Fruit fly (Drosophila melanogaster) whole organism, embryonic: Measurements from ENCODE around the gene kin17.

Source experiments
- Ada2b ChIP-seq: fragments of 200-800 bp; sonication (Bioruptor generic); IDR thresholded peaks from 2 replicates; pipeline ENCODE4 v1.3.6; 2022; ENCODE audit warnings: missing biosample characterization, missing genetic modification characterization
- CG10274 ChIP-seq: fragments of 200-800 bp; sonication (Bioruptor generic); optimal IDR thresholded peaks from 3 replicates; lab custom pipeline; 2017; ENCODE audit warnings: missing biosample characterization, mild to moderate bottlenecking, missing genetic modification characterization
- CG11723 ChIP-seq: fragments of 200-800 bp; sonication (Bioruptor generic); optimal IDR thresholded peaks from 2 replicates; lab custom pipeline; 2017; ENCODE audit warnings: missing biosample characterization, mild to moderate bottlenecking, missing genetic modification characterization
- CG12299 ChIP-seq: fragments of 200-800 bp; sonication (Bioruptor generic); optimal IDR thresholded peaks from 2 replicates; lab custom pipeline; 2018; ENCODE audit warnings: missing biosample characterization, mild to moderate bottlenecking, missing genetic modification characterization
- CG12391 ChIP-seq: fragments of 200-800 bp; sonication (Bioruptor generic); optimal IDR thresholded peaks from 3 replicates; lab custom pipeline; 2018; ENCODE audit warnings: missing biosample characterization, mild to moderate bottlenecking, missing genetic modification characterization, moderate library complexity
- CG13287 ChIP-seq: fragments of 200-800 bp; sonication (Bioruptor generic); IDR thresholded peaks from 2 replicates; pipeline ENCODE4 v1.3.6; 2022; ENCODE audit warnings: missing biosample characterization, missing genetic modification characterization; ENCODE audit not compliant: partially characterized antibody
- CG14014 ChIP-seq: fragments of 200-800 bp; sonication (Bioruptor generic); IDR thresholded peaks from 2 replicates; pipeline ENCODE4 v1.3.6; 2022; ENCODE audit warnings: missing biosample characterization, missing genetic modification characterization
- CG17829 ChIP-seq: fragments of 200-800 bp; optimal IDR thresholded peaks from 2 replicates; lab custom pipeline; 2019; ENCODE audit warnings: missing biosample characterization, mild to moderate bottlenecking, missing genetic modification characterization, moderate library complexity
- CG18476 ChIP-seq: fragments of 200-800 bp; sonication (Bioruptor generic); optimal IDR thresholded peaks from 2 replicates; lab custom pipeline; 2016; ENCODE audit warnings: missing biosample characterization, mild to moderate bottlenecking, missing genetic modification characterization
- CG30431 ChIP-seq: fragments of 200-800 bp; sonication (Bioruptor generic); optimal IDR thresholded peaks from 2 replicates; lab custom pipeline; 2017; ENCODE audit warnings: missing biosample characterization, missing genetic modification characterization
- CG31224 ChIP-seq: fragments of 200-800 bp; sonication (Bioruptor generic); IDR thresholded peaks from 2 replicates; pipeline ENCODE4 v1.3.6; 2022; ENCODE audit warnings: missing biosample characterization, missing genetic modification characterization
- CG4617 ChIP-seq: fragments of 200-800 bp; sonication (Bioruptor generic); optimal IDR thresholded peaks from 3 replicates; lab custom pipeline; 2016; ENCODE audit warnings: missing biosample characterization, missing genetic modification characterization, borderline replicate concordance
- CG6689 ChIP-seq: fragments of 200-800 bp; sonication (Bioruptor generic); IDR thresholded peaks from 2 replicates; pipeline ENCODE4 v1.3.6; 2022; ENCODE audit warnings: missing biosample characterization, missing genetic modification characterization
- CG7271 ChIP-seq: fragments of 200-800 bp; sonication (Bioruptor generic); optimal IDR thresholded peaks from 2 replicates; lab custom pipeline; 2018; ENCODE audit warnings: missing biosample characterization, mild to moderate bottlenecking, missing genetic modification characterization, moderate library complexity
- CG7839 ChIP-seq: fragments of 200-800 bp; sonication (Bioruptor generic); optimal IDR thresholded peaks from 3 replicates; lab custom pipeline; 2018; ENCODE audit warnings: missing biosample characterization, mild to moderate bottlenecking, missing genetic modification characterization, moderate library complexity
- CG9727 ChIP-seq: fragments of 200-800 bp; sonication (Bioruptor generic); optimal IDR thresholded peaks from 3 replicates; lab custom pipeline; 2017; ENCODE audit warnings: missing biosample characterization, mild to moderate bottlenecking, missing genetic modification characterization
- Dll ChIP-seq: fragments of 200-800 bp; sonication (Bioruptor generic); IDR thresholded peaks from 4 replicates; pipeline ENCODE4 v1.3.6; 2022; ENCODE audit warnings: missing biosample characterization, missing genetic modification characterization; ENCODE audit not compliant: partially characterized antibody
- E2f1 ChIP-seq: fragments of 200-800 bp; sonication (Bioruptor generic); IDR thresholded peaks from 2 replicates; pipeline ENCODE4 v1.3.6; 2022; ENCODE audit warnings: missing biosample characterization, missing genetic modification characterization
- Fer1 ChIP-seq: fragments of 200-800 bp; sonication (Bioruptor generic); optimal IDR thresholded peaks from 2 replicates; lab custom pipeline; 2017; ENCODE audit warnings: missing biosample characterization, mild to moderate bottlenecking, missing genetic modification characterization
- HHEX ChIP-seq: fragments of 200-800 bp; sonication (Bioruptor generic); optimal IDR thresholded peaks from 3 replicates; lab custom pipeline; 2017; ENCODE audit warnings: missing biosample characterization, mild to moderate bottlenecking, missing genetic modification characterization, missing genetic modification reagents
- HmgZ ChIP-seq: fragments of 200-800 bp; sonication (Bioruptor generic); optimal IDR thresholded peaks from 2 replicates; lab custom pipeline; 2018; ENCODE audit warnings: missing biosample characterization, mild to moderate bottlenecking, missing genetic modification characterization
- Hsf ChIP-seq: fragments of 200-800 bp; sonication (Bioruptor generic); optimal IDR thresholded peaks from 3 replicates; lab custom pipeline; 2016; ENCODE audit warnings: missing biosample characterization, missing genetic modification characterization
- Max ChIP-seq: fragments of 200-800 bp; sonication (Bioruptor generic); optimal IDR thresholded peaks from 2 replicates; lab custom pipeline; 2016; ENCODE audit warnings: missing biosample characterization, mild to moderate bottlenecking, missing genetic modification characterization
- NC2β ChIP-seq: fragments of 200-800 bp; sonication (Bioruptor generic); optimal IDR thresholded peaks from 2 replicates; lab custom pipeline; 2016; ENCODE audit warnings: missing biosample characterization, missing genetic modification characterization
- NK7.1 ChIP-seq: fragments of 200-800 bp; sonication (Bioruptor generic); optimal IDR thresholded peaks from 3 replicates; lab custom pipeline; 2016; ENCODE audit warnings: missing biosample characterization, missing genetic modification characterization
- Neu2 ChIP-seq: fragments of 200-800 bp; sonication (Bioruptor generic); optimal IDR thresholded peaks from 3 replicates; lab custom pipeline; 2016; ENCODE audit warnings: missing biosample characterization, missing genetic modification characterization, borderline replicate concordance
- Nf-YA ChIP-seq: fragments of 200-800 bp; sonication (Bioruptor generic); IDR thresholded peaks from 2 replicates; pipeline ENCODE4 v1.3.6; 2022; ENCODE audit warnings: missing biosample characterization, missing genetic modification characterization
- Rfx ChIP-seq: fragments of 200-800 bp; sonication (Bioruptor generic); IDR thresholded peaks from 2 replicates; pipeline ENCODE4 v1.3.6; 2022; ENCODE audit warnings: missing biosample characterization, missing genetic modification characterization
- Ssrp ChIP-seq: fragments of 200-800 bp; sonication (Bioruptor generic); optimal IDR thresholded peaks from 2 replicates; lab custom pipeline; 2018; ENCODE audit warnings: missing biosample characterization, mild to moderate bottlenecking, missing genetic modification characterization, moderate library complexity
- ac ChIP-seq: fragments of 200-800 bp; sonication (Bioruptor generic); optimal IDR thresholded peaks from 3 replicates; lab custom pipeline; 2017; ENCODE audit warnings: missing biosample characterization, mild to moderate bottlenecking, missing genetic modification characterization
- al ChIP-seq: fragments of 200-800 bp; sonication (Bioruptor generic); IDR thresholded peaks from 2 replicates; pipeline ENCODE4 v1.3.6; 2022; ENCODE audit warnings: missing biosample characterization, missing genetic modification characterization
- cato ChIP-seq: fragments of 200-800 bp; sonication (Bioruptor generic); optimal IDR thresholded peaks from 2 replicates; lab custom pipeline; 2016; ENCODE audit warnings: missing biosample characterization, missing genetic modification characterization, borderline replicate concordance
- ci ChIP-seq: fragments of 200-800 bp; sonication (Bioruptor generic); IDR thresholded peaks from 3 replicates; pipeline ENCODE4 v1.3.6; 2022; ENCODE audit warnings: missing biosample characterization, missing genetic modification characterization
- disco-r ChIP-seq: fragments of 200-800 bp; sonication (Bioruptor generic); optimal IDR thresholded peaks from 2 replicates; lab custom pipeline; 2016; ENCODE audit warnings: missing biosample characterization, missing genetic modification characterization
- en ChIP-seq: fragments of 200-800 bp; sonication (Bioruptor generic); optimal IDR thresholded peaks from 2 replicates; lab custom pipeline; 2016; ENCODE audit warnings: missing biosample characterization, missing genetic modification characterization
- fru ChIP-seq: fragments of >200 bp; optimal IDR thresholded peaks from 2 replicates; lab custom pipeline; 2017
- gcm2 ChIP-seq: fragments of 200-800 bp; sonication (Bioruptor generic); optimal IDR thresholded peaks from 2 replicates; lab custom pipeline; 2016; ENCODE audit warnings: missing biosample characterization, missing genetic modification characterization
- gro ChIP-seq: fragments of 200-800 bp; sonication (Bioruptor generic); optimal IDR thresholded peaks from 2 replicates; lab custom pipeline; 2016; ENCODE audit warnings: missing biosample characterization, missing genetic modification characterization
- inv ChIP-seq: fragments of 200-800 bp; sonication (Bioruptor generic); IDR thresholded peaks from 2 replicates; pipeline ENCODE4 v1.3.6; 2022; ENCODE audit warnings: missing biosample characterization, missing genetic modification characterization; ENCODE audit not compliant: partially characterized antibody
- klu ChIP-seq: fragments of 200-800 bp; sonication (Bioruptor generic); IDR thresholded peaks from 2 replicates; pipeline ENCODE4 v1.3.6; 2022; ENCODE audit warnings: missing biosample characterization, missing genetic modification characterization
- oc ChIP-seq: fragments of 200-800 bp; sonication (Bioruptor generic); optimal IDR thresholded peaks from 2 replicates; lab custom pipeline; 2018; ENCODE audit warnings: missing biosample characterization, mild to moderate bottlenecking, missing genetic modification characterization, moderate library complexity
- pho ChIP-seq: fragments of 200-800 bp; sonication (Bioruptor generic); optimal IDR thresholded peaks from 2 replicates; lab custom pipeline; 2016; ENCODE audit warnings: missing biosample characterization, missing genetic modification characterization
- pita ChIP-seq: fragments of 200-800 bp; sonication (Bioruptor generic); optimal IDR thresholded peaks from 2 replicates; lab custom pipeline; 2017; ENCODE audit warnings: missing biosample characterization, mild to moderate bottlenecking, missing genetic modification characterization
- pnt ChIP-seq: fragments of 200-800 bp; sonication (Bioruptor generic); optimal IDR thresholded peaks from 3 replicates; lab custom pipeline; 2016; ENCODE audit warnings: missing biosample characterization, missing genetic modification characterization
- slbo ChIP-seq: fragments of 200-800 bp; sonication (Bioruptor generic); IDR thresholded peaks from 2 replicates; pipeline ENCODE4 v1.3.6; 2022; ENCODE audit warnings: missing biosample characterization, missing genetic modification characterization
- so ChIP-seq: fragments of 200-800 bp; sonication (Bioruptor generic); IDR thresholded peaks from 3 replicates; pipeline ENCODE4 v1.3.6; 2022; ENCODE audit warnings: missing biosample characterization, missing genetic modification characterization
- tup ChIP-seq: fragments of 200-800 bp; sonication (Bioruptor generic); optimal IDR thresholded peaks from 2 replicates; lab custom pipeline; 2016; ENCODE audit warnings: missing biosample characterization, mild to moderate bottlenecking, missing genetic modification characterization, moderate library complexity
- unc-4 ChIP-seq: fragments of 200-800 bp; sonication (Bioruptor generic); IDR thresholded peaks from 2 replicates; pipeline ENCODE4 v1.3.6; 2022; ENCODE audit warnings: missing biosample characterization, missing genetic modification characterization; ENCODE audit not compliant: partially characterized antibody
- wek ChIP-seq: fragments of 200-800 bp; sonication (Bioruptor generic); optimal IDR thresholded peaks from 3 replicates; lab custom pipeline; 2018; ENCODE audit warnings: missing biosample characterization, mild to moderate bottlenecking, missing genetic modification characterization, moderate library complexity
- wor ChIP-seq: fragments of 200-800 bp; sonication (Bioruptor generic); IDR thresholded peaks from 2 replicates; pipeline ENCODE4 v1.3.6; 2022; ENCODE audit warnings: missing biosample characterization, missing genetic modification characterization

The kin17 gene

DNA sequence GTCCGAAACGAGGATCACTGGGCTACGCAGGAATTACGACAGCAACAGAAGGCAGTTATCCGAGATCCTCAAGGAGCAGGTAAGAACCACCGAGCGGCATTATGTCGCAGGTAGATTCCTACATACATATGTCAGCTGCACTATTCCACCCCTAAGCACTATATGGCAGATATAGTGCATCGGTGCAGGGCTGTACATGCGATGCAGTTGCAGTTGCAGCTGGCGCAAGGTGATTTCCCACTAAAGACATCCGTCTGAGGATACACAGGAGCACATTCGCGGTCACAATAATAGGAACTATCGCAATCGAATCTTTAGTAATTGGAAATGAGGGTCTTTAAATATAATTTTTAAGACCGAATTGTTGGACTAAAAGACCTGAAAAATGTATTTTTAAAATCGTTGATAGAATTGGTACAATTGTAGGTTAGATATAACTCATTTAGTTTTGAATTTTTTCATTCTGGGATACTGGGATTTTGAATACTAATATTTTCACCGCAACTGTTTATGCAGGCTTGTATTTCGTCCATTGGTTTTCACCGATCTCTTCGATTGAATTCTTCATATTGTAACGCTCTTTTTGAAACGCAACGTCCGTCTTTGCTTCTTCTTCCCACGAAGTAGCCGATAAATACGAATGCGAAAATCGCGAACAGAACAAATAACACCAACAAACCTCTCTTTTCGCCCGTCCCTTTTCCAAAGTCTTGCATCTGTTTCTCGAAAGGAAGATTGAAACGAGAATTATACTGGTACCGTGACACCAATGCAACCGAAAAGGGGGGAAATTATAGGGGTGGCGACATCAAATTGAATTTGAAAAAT, 46.3 kb downstream of the kin17 start (continued):
- TF ChIP-seq CG18476 (GFP tag; lab: Kevin White, UChicago): no peak
- no peak for TF ChIP-seq en
- no peak for TF ChIP-seq fru
- TF ChIP-seq disco-r (GFP tag; lab: Kevin White, UChicago): no peak
- TF ChIP-seq slbo (GFP tag; lab: Robert Waterston, UW): no peak
- no peak for TF ChIP-seq CG31224 (GFP tag; lab: Robert Waterston, UW)
- peak; percentile 39 for TF ChIP-seq Ssrp (tag; lab: Kevin White, UChicago)
- no peak for TF ChIP-seq unc-4 (GFP tag; lab: Robert Waterston, UW)
- TF ChIP-seq CG4617: no peak
- TF ChIP-seq CG17829 (tag; lab: Kevin White, UChicago): peak; percentile 66
- peak; percentile 30 for TF ChIP-seq CG30431
- TF ChIP-seq Fer1: no peak
- TF ChIP-seq gcm2 (GFP tag; lab: Kevin White, UChicago): no peak
- no peak for TF ChIP-seq Dll
- no peak for TF ChIP-seq HHEX (GFP tag; lab: Kevin White, UChicago)
- TF ChIP-seq CG10274: no peak
- TF ChIP-seq Max (GFP tag; lab: Kevin White, UChicago): no peak
- peak; percentile 31; the same call in 1 of the 2 replicates for TF ChIP-seq CG6689 (GFP tag; lab: Robert Waterston, UW)
- no peak for TF ChIP-seq inv (GFP tag; lab: Robert Waterston, UW)
- no peak for TF ChIP-seq Rfx (GFP tag; lab: Robert Waterston, UW)
- TF ChIP-seq oc (tag; lab: Kevin White, UChicago): no peak
- peak; percentile 81 for TF ChIP-seq CG9727 (GFP tag; lab: Kevin White, UChicago)
- no peak for TF ChIP-seq pho
- TF ChIP-seq CG12391 (tag; lab: Kevin White, UChicago): peak; percentile 60
- no peak for TF ChIP-seq CG12299 (tag; lab: Kevin White, UChicago)
- TF ChIP-seq CG7271 (tag; lab: Kevin White, UChicago): peak; percentile 80
- TF ChIP-seq tup (GFP tag; lab: Kevin White, UChicago): no peak
- TF ChIP-seq pnt (GFP tag; lab: Kevin White, UChicago): no peak
- TF ChIP-seq cato (GFP tag; lab: Kevin White, UChicago): no peak
- TF ChIP-seq NC2β: peak; percentile 51
- peak; percentile 43 for TF ChIP-seq CG7839 (tag; lab: Kevin White, UChicago)
- TF ChIP-seq Hsf: peak; percentile 39
- no peak for TF ChIP-seq klu (GFP tag; lab: Robert Waterston, UW)
- TF ChIP-seq CG11723 (GFP tag; lab: Kevin White, UChicago): no peak
- no peak for TF ChIP-seq Ada2b
- no peak for TF ChIP-seq E2f1 (GFP tag; lab: Robert Waterston, UW)
- TF ChIP-seq wek (GFP tag; lab: Kevin White, UChicago): no peak
- TF ChIP-seq al (GFP tag; lab: Robert Waterston, UW): no peak
- TF ChIP-seq ac: peak; percentile 99
- no peak for TF ChIP-seq wor
- no peak for TF ChIP-seq gro
- no peak for TF ChIP-seq CG13287
- TF ChIP-seq Nf-YA (GFP tag; lab: Robert Waterston, UW): no peak
- TF ChIP-seq pita (GFP tag; lab: Kevin White, UChicago): no peak
- TF ChIP-seq CG14014 (GFP tag; lab: Robert Waterston, UW): no peak
- TF ChIP-seq ci (GFP tag; lab: Robert Waterston, UW): no peak
- no peak for TF ChIP-seq so
- TF ChIP-seq Neu2 (GFP tag; lab: Kevin White, UChicago): peak; percentile 76
- no peak for TF ChIP-seq NK7.1 (GFP tag; lab: Kevin White, UChicago)
- no peak for TF ChIP-seq HmgZ (tag; lab: Kevin White, UChicago)
